Worm (Caenorhabditis elegans) whole organism, L4/young adult: ENCODE data around the gene atg-10.

ENCODE experiments used
- dao-5 ChIP-seq: sonication (generic microtip); optimal IDR thresholded peaks from 2 replicates; lab custom pipeline; 2016; ENCODE audit warnings: missing genotype, missing genetic modification characterization, moderate library complexity, missing compliant biosample characterization
- him-1 ChIP-seq: sonication (generic microtip); optimal IDR thresholded peaks from 2 replicates; lab custom pipeline; 2016; ENCODE audit warnings: missing genotype, missing genetic modification reagents, missing genetic modification characterization, missing compliant biosample characterization

- TF ChIP-seq dao-5 (no peak), him-1 (no peak)
Measured at ce11 chrII:8627907-8628306, 31.0 kb upstream of the atg-10 start.
